Fruit fly (Drosophila melanogaster) S2 (cell line): ENCODE measurements around the gene Rh5.
"Not testable (repeated sequence)": the region's sequence is repeated elsewhere in the genome, so short reads cannot be mapped to it uniquely, and the experiment has no call there.

Experiments used
- CG8478 ChIP-seq: fragments of >200 bp; optimal IDR thresholded peaks from 2 replicates; lab custom pipeline; 2018
- CTCF ChIP-seq, 2 experiments: fragments of >200 bp; optimal IDR thresholded peaks; 2 replicates each; lab custom pipeline; 2018

DNA sequence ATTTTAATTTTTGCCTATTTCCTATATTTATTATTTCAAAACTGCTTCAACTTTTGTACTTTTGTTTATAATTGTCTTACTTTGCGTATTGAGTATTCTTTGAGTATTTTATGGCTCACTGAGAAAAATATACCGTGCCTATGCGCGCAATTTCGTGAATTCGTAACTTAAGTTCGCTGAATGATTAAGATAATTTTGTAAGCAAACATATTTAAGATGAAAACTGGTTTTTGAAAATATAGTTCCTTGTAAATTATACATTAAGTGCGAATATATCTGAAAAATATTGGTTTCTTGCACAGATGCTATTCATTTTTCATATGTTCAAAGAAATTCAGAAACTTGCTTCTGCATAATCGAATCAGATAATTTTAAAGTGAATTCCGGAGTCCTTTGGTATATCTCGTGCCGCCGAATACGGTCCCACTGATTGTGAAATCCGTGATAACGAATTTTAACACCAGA, 8.7 kb upstream of the Rh5 start, which contains the start of the genes CG18787 and Nfs1:
- TF ChIP-seq CG8478 (lab: Kevin White, UChicago); CTCF (optimal IDR thresholded peaks at IDR 0.05; lab: Kevin White, UChicago): not testable (repeated sequence)
